5 worm cellular contexts compared by ENCODE assay signal in the genomic region with DNA sequence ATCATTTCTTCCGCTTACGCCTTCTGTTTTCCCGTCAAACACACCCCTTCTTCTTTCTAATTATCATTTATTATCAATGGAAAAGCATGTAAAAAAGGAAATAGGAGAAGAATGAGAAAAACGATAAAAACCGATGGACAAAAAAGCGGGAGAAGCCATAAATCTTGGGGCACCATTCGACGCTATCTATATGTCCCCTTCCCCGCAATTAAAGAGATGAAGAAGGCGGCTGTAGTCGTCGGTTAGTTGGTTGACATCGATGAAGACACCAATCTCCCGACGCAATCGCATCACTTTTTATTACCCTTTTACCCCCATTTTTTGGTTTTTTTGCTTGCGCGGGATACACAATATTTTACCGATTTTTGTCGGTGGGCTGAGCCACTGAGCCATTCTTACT.
TF ChIP-seq lines count a peak whose summit lies in the region.

No protein-coding gene starts in this region.

TF ChIP-seq in whole organism, L1 larva, 84 proteins besides CTCF, POLR2A, EP300 and RAD21:
- TF ChIP-seq Y116A8C.19 (tag; optimal IDR thresholded peaks at IDR 0.05; lab: Kevin White, UChicago; ENCODE audit: borderline replicate concordance) (no peak), zip-4 (GFP tag; optimal IDR thresholded peaks at IDR 0.05; lab: Kevin White, UChicago) (no peak), ets-5 (GFP tag; IDR thresholded peaks at IDR 0.05; lab: Robert Waterston, UW) (no peak), mab-9 (GFP tag; IDR thresholded peaks at IDR 0.05; lab: Robert Waterston, UW) (0 out of 2 replicates have a peak, but pooled peaks have one; percentile 8), ceh-88 (GFP tag; IDR thresholded peaks at IDR 0.05; lab: Robert Waterston, UW) (no peak), snu-23 (GFP tag; optimal IDR thresholded peaks at IDR 0.05; lab: Kevin White, UChicago) (no peak), hlh-4 (tag; optimal IDR thresholded peaks at IDR 0.05; lab: Kevin White, UChicago) (no peak), nhr-20 (tag; optimal IDR thresholded peaks at IDR 0.05; lab: Kevin White, UChicago) (no peak), unc-62 (GFP tag; optimal IDR thresholded peaks at IDR 0.05; lab: Kevin White, UChicago) (no peak), elt-3 (tag; optimal IDR thresholded peaks at IDR 0.05; lab: Kevin White, UChicago) (peak in 1 of 6 experiments; percentile 14), nhr-90 (tag; optimal IDR thresholded peaks at IDR 0.05; lab: Kevin White, UChicago; ENCODE audit: poor library complexity) (no peak), blmp-1 (tag; optimal IDR thresholded peaks at IDR 0.05; lab: Kevin White, UChicago) (peak; percentile 47)

TF ChIP-seq in whole organism, L2 larva, 48 proteins besides CTCF, POLR2A, EP300 and RAD21:
- TF ChIP-seq sem-4 (tag; optimal IDR thresholded peaks at IDR 0.05; lab: Kevin White, UChicago) (peak; percentile 25), peb-1 (tag; optimal IDR thresholded peaks at IDR 0.05; lab: Kevin White, UChicago) (no peak), mdl-1 (tag; optimal IDR thresholded peaks at IDR 0.05; lab: Kevin White, UChicago) (no peak), nhr-6 (tag; optimal IDR thresholded peaks at IDR 0.05; lab: Kevin White, UChicago) (no peak), C34F6.9 (tag; optimal IDR thresholded peaks at IDR 0.05; lab: Kevin White, UChicago) (no peak), lsy-2 (tag; optimal IDR thresholded peaks at IDR 0.05; lab: Kevin White, UChicago) (no peak), nhr-11 (tag; optimal IDR thresholded peaks at IDR 0.05; lab: Kevin White, UChicago) (no peak), nhr-237 (tag; optimal IDR thresholded peaks at IDR 0.05; lab: Kevin White, UChicago) (no peak), mab-5 (tag; optimal IDR thresholded peaks at IDR 0.05; lab: Kevin White, UChicago) (peak; percentile 84), ceh-16 (tag; optimal IDR thresholded peaks at IDR 0.05; lab: Kevin White, UChicago) (no peak), nhr-12 (tag; optimal IDR thresholded peaks at IDR 0.05; lab: Kevin White, UChicago) (no peak)

TF ChIP-seq in whole organism, L3 larva, 47 proteins besides CTCF, POLR2A, EP300 and RAD21:
- TF ChIP-seq R02D3.7 (tag; optimal IDR thresholded peaks at IDR 0.05; lab: Kevin White, UChicago) (no peak), lin-39 (tag; optimal IDR thresholded peaks at IDR 0.05; lab: Kevin White, UChicago) (peak; percentile 75), ztf-11 (tag; optimal IDR thresholded peaks at IDR 0.05; lab: Kevin White, UChicago) (no peak), ceh-82 (tag; optimal IDR thresholded peaks at IDR 0.05; lab: Kevin White, UChicago) (no peak), mml-1 (tag; optimal IDR thresholded peaks at IDR 0.05; lab: Kevin White, UChicago) (no peak), egl-5 (tag; optimal IDR thresholded peaks at IDR 0.05; lab: Kevin White, UChicago) (peak; percentile 56)

TF ChIP-seq in whole organism, L4 larva, 104 proteins besides CTCF, POLR2A, EP300 and RAD21:
- 0 out of 2 replicates have a peak, but pooled peaks have one; percentile 33 for TF ChIP-seq php-3 (GFP tag; IDR thresholded peaks at IDR 0.05; lab: Robert Waterston, UW)
- no peak for TF ChIP-seq nhr-111 (GFP tag; optimal IDR thresholded peaks at IDR 0.05; lab: Kevin White, UChicago)
- peak; percentile 33 for TF ChIP-seq hlh-11 (tag; optimal IDR thresholded peaks at IDR 0.05; lab: Kevin White, UChicago)
- no peak for TF ChIP-seq rbr-2 (tag; optimal IDR thresholded peaks at IDR 0.05; lab: Kevin White, UChicago)
- peak; percentile 20 for TF ChIP-seq nhr-28 (tag; optimal IDR thresholded peaks at IDR 0.05; lab: Kevin White, UChicago)
- TF ChIP-seq ztf-11 (tag; optimal IDR thresholded peaks at IDR 0.05; lab: Kevin White, UChicago) = no peak
- no peak for TF ChIP-seq dmd-9 (GFP tag; IDR thresholded peaks at IDR 0.05; lab: Robert Waterston, UW)
- TF ChIP-seq F37D6.2 (tag; optimal IDR thresholded peaks at IDR 0.05; lab: Kevin White, UChicago) = no peak
- TF ChIP-seq ceh-20 (GFP tag; IDR thresholded peaks at IDR 0.05; lab: Robert Waterston, UW) = peak; percentile 61; the same call in 1 of the 2 replicates
- TF ChIP-seq ces-1 (GFP tag; optimal IDR thresholded peaks at IDR 0.05; lab: Kevin White, UChicago) = no peak

TF ChIP-seq in whole organism, mixed stage, embryonic, 35 proteins besides CTCF, POLR2A, EP300 and RAD21:
- TF ChIP-seq mab-5 (tag; optimal IDR thresholded peaks at IDR 0.05; lab: Kevin White, UChicago) (no peak), elt-1 (tag; optimal IDR thresholded peaks at IDR 0.05; lab: Kevin White, UChicago; ENCODE audit: borderline replicate concordance, insufficient read depth) (peak; percentile 46)
TF ChIP-seq in whole organism, mixed stage, embryonic: peak in this region for 1.
